Fruit fly (Drosophila melanogaster): ENCODE data around the gene Vha13.

The Vha13 gene

dm6 chr3R:19623606-19624005, 20.6 kb downstream of the Vha13 start (continued):
- peak; percentile 17; the same call in 1 of the 2 replicates for TF ChIP-seq CG7372 (GFP tag; IDR thresholded peaks at IDR 0.05)
- TF ChIP-seq aop (GFP tag; IDR thresholded peaks at IDR 0.05) = no peak
- 0 out of 2 replicates have a peak, but pooled peaks have one; percentile 25 for TF ChIP-seq CG16779 (GFP tag; IDR thresholded peaks at IDR 0.05)
- TF ChIP-seq gsb (GFP tag; IDR thresholded peaks at IDR 0.05) = 0 out of 2 replicates have a peak, but pooled peaks have one; percentile 20
- TF ChIP-seq Lpt (GFP tag; optimal IDR thresholded peaks at IDR 0.05) = no peak
- peak; percentile 40 for TF ChIP-seq CG17829 (tag; optimal IDR thresholded peaks at IDR 0.05)
- TF ChIP-seq ci (GFP tag; IDR thresholded peaks at IDR 0.05) = peak; percentile 74; the same call in 2 of the 3 replicates
- TF ChIP-seq CG17186 (GFP tag; optimal IDR thresholded peaks at IDR 0.05) = no peak
- peak; percentile 65 for TF ChIP-seq Hsf (GFP tag; optimal IDR thresholded peaks at IDR 0.05)
- TF ChIP-seq Scr (GFP tag; IDR thresholded peaks at IDR 0.05; ENCODE audit: partially characterized antibody) = no peak
- TF ChIP-seq chn (GFP tag; optimal IDR thresholded peaks at IDR 0.05) = peak; percentile 19
- TF ChIP-seq CG7556 (GFP tag; optimal IDR thresholded peaks at IDR 0.05) = peak; percentile 21
- TF ChIP-seq Hmr (GFP tag; optimal IDR thresholded peaks at IDR 0.05) = peak; percentile 43
- no peak for TF ChIP-seq Hand (GFP tag; optimal IDR thresholded peaks at IDR 0.05)
- peak; percentile 19 for TF ChIP-seq trh (GFP tag; optimal IDR thresholded peaks at IDR 0.05)
- no peak; the same call in 1 of the 2 replicates for TF ChIP-seq CG9215 (GFP tag; IDR thresholded peaks at IDR 0.05)
- no peak for TF ChIP-seq dati (GFP tag; IDR thresholded peaks at IDR 0.05)
- peak; percentile 32 for TF ChIP-seq cato (GFP tag; optimal IDR thresholded peaks at IDR 0.05; ENCODE audit: borderline replicate concordance)
- peak; percentile 20; the same call in 1 of the 2 replicates for TF ChIP-seq onecut (GFP tag; IDR thresholded peaks at IDR 0.05)
- TF ChIP-seq CG17912 (GFP tag; optimal IDR thresholded peaks at IDR 0.05) = no peak
- no peak for TF ChIP-seq sim (GFP tag; IDR thresholded peaks at IDR 0.05)
- TF ChIP-seq tgo (GFP tag; IDR thresholded peaks at IDR 0.05) = peak; percentile 57; the same call in 2 of the 3 replicates
- peak; percentile 14 for TF ChIP-seq CG16815 (GFP tag; optimal IDR thresholded peaks at IDR 0.05)
- TF ChIP-seq tio (GFP tag; optimal IDR thresholded peaks at IDR 0.05) = peak; percentile 30
- peak; percentile 27; the same call in 1 of the 2 replicates for TF ChIP-seq peb (GFP tag; IDR thresholded peaks at IDR 0.05)
- TF ChIP-seq CkIIα-i1 (GFP tag; IDR thresholded peaks at IDR 0.05) = peak; percentile 59; the same call in 1 of the 2 replicates
- no peak for TF ChIP-seq pzg (GFP tag; optimal IDR thresholded peaks at IDR 0.05)
- no peak for TF ChIP-seq pan (optimal IDR thresholded peaks at IDR 0.05)
- peak in 1 of 2 experiments; percentile 62 for TF ChIP-seq pan (GFP tag; optimal IDR thresholded peaks at IDR 0.05 in 1 of 2, IDR thresholded peaks at IDR 0.05 in 1 of 2)
- no peak for TF ChIP-seq hth (optimal IDR thresholded peaks at IDR 0.05)
- peak; percentile 69 for TF ChIP-seq dmrt99B (tag; optimal IDR thresholded peaks at IDR 0.05)
- peak; percentile 47 for TF ChIP-seq CG7786 (GFP tag; optimal IDR thresholded peaks at IDR 0.05)
- peak; percentile 46 for TF ChIP-seq CoRest (tag; optimal IDR thresholded peaks at IDR 0.05)
- peak; percentile 34 for TF ChIP-seq CG13424 (tag; optimal IDR thresholded peaks at IDR 0.05)
- TF ChIP-seq CG12236 (GFP tag; optimal IDR thresholded peaks at IDR 0.05) = peak; percentile 19
- TF ChIP-seq Tbp (GFP tag; optimal IDR thresholded peaks at IDR 0.05) = no peak
- no peak for TF ChIP-seq CG7745 (tag; optimal IDR thresholded peaks at IDR 0.05)
- TF ChIP-seq scrt (GFP tag; optimal IDR thresholded peaks at IDR 0.05) = peak; percentile 16
- no peak for TF ChIP-seq CG8281 (tag; optimal IDR thresholded peaks at IDR 0.05)
- TF ChIP-seq CG10366 (GFP tag; IDR thresholded peaks at IDR 0.05) = peak; percentile 65
- peak; percentile 75 for TF ChIP-seq Ada2b (GFP tag; IDR thresholded peaks at IDR 0.05)
- no peak for TF ChIP-seq CG30020 (tag; optimal IDR thresholded peaks at IDR 0.05)
- TF ChIP-seq Optix (GFP tag; IDR thresholded peaks at IDR 0.05) = peak; percentile 70; the same call in 2 of the 3 replicates
- peak; percentile 47 for TF ChIP-seq Fer3 (tag; optimal IDR thresholded peaks at IDR 0.05)
- TF ChIP-seq CHES-1-like (GFP tag; optimal IDR thresholded peaks at IDR 0.05) = peak; percentile 31
- TF ChIP-seq lilli (GFP tag; optimal IDR thresholded peaks at IDR 0.05) = peak; percentile 60
- TF ChIP-seq CG2712 (tag; optimal IDR thresholded peaks at IDR 0.05) = peak; percentile 64
- no peak for TF ChIP-seq ato (GFP tag; IDR thresholded peaks at IDR 0.05; ENCODE audit: partially characterized antibody)
- TF ChIP-seq Dad (GFP tag; optimal IDR thresholded peaks at IDR 0.05) = peak; percentile 17
- TF ChIP-seq CG14050 (GFP tag; IDR thresholded peaks at IDR 0.05) = peak; percentile 64
- TF ChIP-seq inv (GFP tag; IDR thresholded peaks at IDR 0.05; ENCODE audit: partially characterized antibody) = no peak
